Fruit fly (Drosophila melanogaster): ENCODE results near the gene comm2.

The comm2 gene

DNA sequence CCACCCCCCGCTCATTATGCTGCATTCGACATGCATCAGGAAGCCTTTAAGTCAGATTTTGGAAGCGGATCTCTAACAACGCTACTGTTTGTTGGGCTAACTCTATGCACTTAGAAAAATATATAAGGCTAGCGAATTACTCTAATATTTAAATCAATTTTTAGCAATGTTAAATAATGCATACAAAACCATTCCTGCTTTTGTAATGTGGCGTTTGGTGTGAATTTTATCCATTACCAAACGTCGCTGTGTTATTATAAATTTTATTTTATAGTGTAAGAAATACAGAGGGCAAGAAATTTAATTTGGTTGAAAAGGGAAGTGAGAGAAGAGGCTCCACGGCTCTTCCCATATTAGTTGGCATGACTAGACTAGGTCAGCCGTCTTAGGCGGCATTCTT is 26.9 kb downstream of the comm2 start (continued):
- TF ChIP-seq CG7556 (GFP tag; optimal IDR thresholded peaks at IDR 0.05) (peak; percentile 8), chn (GFP tag; optimal IDR thresholded peaks at IDR 0.05) (no peak), CG16779 (GFP tag; IDR thresholded peaks at IDR 0.05) (no peak), Med (GFP tag) (peak; percentile 77), CG4328 (GFP tag; optimal IDR thresholded peaks at IDR 0.05) (no peak), CG6854 (GFP tag; optimal IDR thresholded peaks at IDR 0.05) (no peak), vnd (GFP tag; IDR thresholded peaks at IDR 0.05; ENCODE audit: partially characterized antibody) (no peak), CHES-1-like (GFP tag; optimal IDR thresholded peaks at IDR 0.05) (no peak), Dref (GFP tag; IDR thresholded peaks at IDR 0.05) (no peak), gt (GFP tag; IDR thresholded peaks at IDR 0.05) (no peak), Hsf (GFP tag; optimal IDR thresholded peaks at IDR 0.05) (peak; percentile 34), Mrtf (GFP tag; IDR thresholded peaks at IDR 0.05) (no peak), wek (GFP tag; optimal IDR thresholded peaks at IDR 0.05) (no peak), CG15601 (tag; optimal IDR thresholded peaks at IDR 0.05) (peak; percentile 35), CG13123 (GFP tag; optimal IDR thresholded peaks at IDR 0.05) (no peak), maf-S (GFP tag; optimal IDR thresholded peaks at IDR 0.05) (no peak), cad (GFP tag; optimal IDR thresholded peaks at IDR 0.05) (no peak), NFAT (GFP tag; IDR thresholded peaks at IDR 0.05) (no peak), CG8359 (GFP tag; optimal IDR thresholded peaks at IDR 0.05; ENCODE audit: borderline replicate concordance) (no peak), slbo (GFP tag; IDR thresholded peaks at IDR 0.05) (no peak), dan (GFP tag; IDR thresholded peaks at IDR 0.05) (no peak), CG31441 (GFP tag; IDR thresholded peaks at IDR 0.05) (peak; percentile 58), Adf1 (GFP tag; IDR thresholded peaks at IDR 0.05) (no peak), Antp (GFP tag; optimal IDR thresholded peaks at IDR 0.05) (no peak), CG15479 (GFP tag; optimal IDR thresholded peaks at IDR 0.05) (no peak), CG18262 (tag; optimal IDR thresholded peaks at IDR 0.05) (peak; percentile 60), abd-A (tag; optimal IDR thresholded peaks at IDR 0.05) (no peak), CG1024 (GFP tag; IDR thresholded peaks at IDR 0.05) (no peak), Neu2 (GFP tag; optimal IDR thresholded peaks at IDR 0.05; ENCODE audit: borderline replicate concordance) (no peak), vfl (GFP tag; optimal IDR thresholded peaks at IDR 0.05) (no peak), CG4854 (GFP tag; optimal IDR thresholded peaks at IDR 0.05) (no peak), Scr (GFP tag; IDR thresholded peaks at IDR 0.05; ENCODE audit: partially characterized antibody) (no peak), CG31365 (tag; optimal IDR thresholded peaks at IDR 0.05) (no peak), odd (GFP tag; optimal IDR thresholded peaks at IDR 0.05) (no peak), Hand (GFP tag; optimal IDR thresholded peaks at IDR 0.05) (no peak), CG7839 (tag; optimal IDR thresholded peaks at IDR 0.05) (peak; percentile 29), lab (GFP tag; optimal IDR thresholded peaks at IDR 0.05) (no peak), Gug (GFP tag; IDR thresholded peaks at IDR 0.05) (no peak), Dbx (GFP tag; IDR thresholded peaks at IDR 0.05) (no peak), Elba2 (GFP tag; optimal IDR thresholded peaks at IDR 0.05) (no peak)

DNA sequence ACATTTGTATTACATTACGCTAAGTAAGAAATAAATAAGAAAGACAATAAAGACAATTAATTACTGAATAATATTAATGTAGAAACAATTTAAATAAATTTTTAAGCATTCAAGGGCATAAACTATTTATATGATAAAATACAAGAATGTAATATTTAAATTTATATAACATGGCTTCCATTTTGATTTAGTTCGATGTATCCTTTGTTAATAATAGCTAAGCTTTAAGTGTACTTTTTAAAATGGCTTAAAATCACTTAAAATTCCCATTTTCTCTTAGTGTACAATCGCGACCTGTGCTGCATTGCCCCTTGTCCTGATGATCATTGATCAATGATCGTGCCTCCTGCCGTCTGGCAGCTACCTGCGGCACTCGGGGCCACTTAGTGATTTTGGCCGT is 29.2 kb downstream of the comm2 start:
- TF ChIP-seq HmgD (GFP tag; optimal IDR thresholded peaks at IDR 0.05), result no peak
- TF ChIP-seq ftz-f1 (GFP tag; optimal IDR thresholded peaks at IDR 0.05), result no peak
- TF ChIP-seq CG13123 (GFP tag; optimal IDR thresholded peaks at IDR 0.05), result no peak
- TF ChIP-seq CG8281 (tag; optimal IDR thresholded peaks at IDR 0.05), result no peak
- TF ChIP-seq bbx (GFP tag; IDR thresholded peaks at IDR 0.05; ENCODE audit: partially characterized antibody), result no peak
- no peak for TF ChIP-seq lov (optimal IDR thresholded peaks at IDR 0.05)
- TF ChIP-seq lov (GFP tag; IDR thresholded peaks at IDR 0.05), result no peak
- TF ChIP-seq lab (GFP tag; optimal IDR thresholded peaks at IDR 0.05), result no peak
- no peak for TF ChIP-seq CG31388 (GFP tag; optimal IDR thresholded peaks at IDR 0.05)
- TF ChIP-seq Adf1 (GFP tag; IDR thresholded peaks at IDR 0.05), result no peak
- TF ChIP-seq sr (GFP tag; IDR thresholded peaks at IDR 0.05), result no peak
- no peak for TF ChIP-seq CG15269 (tag; optimal IDR thresholded peaks at IDR 0.05)
- TF ChIP-seq sima (GFP tag; optimal IDR thresholded peaks at IDR 0.05), result no peak
- no peak for TF ChIP-seq CG10274 (GFP tag; optimal IDR thresholded peaks at IDR 0.05)
- no peak for TF ChIP-seq dpn (GFP tag; optimal IDR thresholded peaks at IDR 0.05)
- no peak for TF ChIP-seq disco-r (GFP tag; optimal IDR thresholded peaks at IDR 0.05)
- 0 out of 2 replicates have a peak, but pooled peaks have one; percentile 24 for TF ChIP-seq ara (GFP tag; IDR thresholded peaks at IDR 0.05)
